Fruit fly (Drosophila melanogaster): ENCODE measurements around the gene CG15042.
A peak's percentile ranks its signal among the peaks of the same experiment; 100 is the strongest.

CG15042 gene

DNA sequence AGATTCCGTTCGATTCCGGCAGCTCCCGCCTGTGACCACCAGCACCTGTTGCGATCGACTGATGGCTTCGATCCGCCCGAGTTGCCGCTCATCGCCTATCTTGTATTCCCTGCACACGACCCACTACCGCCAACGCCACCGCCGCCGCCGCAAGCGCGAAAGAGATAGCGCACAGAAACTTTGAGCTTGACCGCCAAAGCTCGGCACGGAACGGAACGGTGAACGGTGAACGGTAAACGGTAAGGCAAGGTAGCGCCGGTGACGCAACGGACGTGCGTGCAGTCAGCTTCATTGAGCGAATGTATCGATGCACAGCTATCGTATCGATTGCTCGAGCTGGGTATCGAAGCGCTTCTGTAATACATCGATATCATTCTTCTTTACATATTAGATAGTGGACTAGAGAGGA, 15.8 kb downstream of the CG15042 start, which contains the start of gene Ggt-1 (continued):
- TF ChIP-seq Sox102F (GFP tag; optimal IDR thresholded peaks at IDR 0.05) = no peak
- no peak for TF ChIP-seq CG12391 (tag; optimal IDR thresholded peaks at IDR 0.05)
- peak; percentile 94 for TF ChIP-seq hb (GFP tag; IDR thresholded peaks at IDR 0.05; ENCODE audit: partially characterized antibody)
- peak in 1 of 2 experiments; percentile 9 for TF ChIP-seq Hr78 (GFP tag; optimal IDR thresholded peaks at IDR 0.05)
- no peak for TF ChIP-seq tio (GFP tag; optimal IDR thresholded peaks at IDR 0.05)
- TF ChIP-seq Bdp1 (GFP tag; optimal IDR thresholded peaks at IDR 0.05) = no peak
- peak; percentile 84 for TF ChIP-seq CG42726 (GFP tag; IDR thresholded peaks at IDR 0.05; ENCODE audit: partially characterized antibody)
- TF ChIP-seq CG8388 (GFP tag; optimal IDR thresholded peaks at IDR 0.05) = no peak
- no peak for TF ChIP-seq tx (GFP tag; optimal IDR thresholded peaks at IDR 0.05)
- no peak for TF ChIP-seq CG33557 (GFP tag; optimal IDR thresholded peaks at IDR 0.05)
- peak; percentile 72 for TF ChIP-seq Jarid2 (GFP tag; optimal IDR thresholded peaks at IDR 0.05)
- no peak for TF ChIP-seq Hsf (GFP tag; optimal IDR thresholded peaks at IDR 0.05)
- TF ChIP-seq CG30403 (GFP tag; optimal IDR thresholded peaks at IDR 0.05) = no peak
- peak; percentile 94 for TF ChIP-seq pfk (GFP tag; optimal IDR thresholded peaks at IDR 0.05)
- TF ChIP-seq br (optimal IDR thresholded peaks at IDR 0.05) = no peak
- TF ChIP-seq CG9609 (GFP tag; optimal IDR thresholded peaks at IDR 0.05) = no peak
- no peak for TF ChIP-seq CG32772 (GFP tag; IDR thresholded peaks at IDR 0.05)
- TF ChIP-seq nom (GFP tag; optimal IDR thresholded peaks at IDR 0.05) = no peak
- peak; percentile 79 for TF ChIP-seq sr (GFP tag; IDR thresholded peaks at IDR 0.05)
- peak; percentile 7 for TF ChIP-seq mirr (GFP tag; optimal IDR thresholded peaks at IDR 0.05)
- TF ChIP-seq hkb (optimal IDR thresholded peaks at IDR 0.05) = no peak
- TF ChIP-seq hkb (GFP tag; IDR thresholded peaks at IDR 0.05) = peak; percentile 25; the same call in 1 of the 2 replicates
- TF ChIP-seq CG4617 (GFP tag; optimal IDR thresholded peaks at IDR 0.05; ENCODE audit: borderline replicate concordance) = no peak
- TF ChIP-seq Sry-δ (GFP tag; optimal IDR thresholded peaks at IDR 0.05) = peak; percentile 67
- no peak for TF ChIP-seq CG9817 (tag; optimal IDR thresholded peaks at IDR 0.05)
- TF ChIP-seq bcd (GFP tag; optimal IDR thresholded peaks at IDR 0.05) = no peak
- no peak for TF ChIP-seq Nf-YC (tag; optimal IDR thresholded peaks at IDR 0.05)
- no peak for TF ChIP-seq CG7839 (tag; optimal IDR thresholded peaks at IDR 0.05)
- no peak for TF ChIP-seq zfh1 (GFP tag; IDR thresholded peaks at IDR 0.05)
- TF ChIP-seq CG15073 (GFP tag; optimal IDR thresholded peaks at IDR 0.05) = no peak
- no peak for TF ChIP-seq CG6272 (GFP tag; IDR thresholded peaks at IDR 0.05)
- peak; percentile 69 for TF ChIP-seq CG10543 (GFP tag; optimal IDR thresholded peaks at IDR 0.05)
- TF ChIP-seq HHEX (GFP tag; optimal IDR thresholded peaks at IDR 0.05) = no peak
- TF ChIP-seq CG3726 (GFP tag; IDR thresholded peaks at IDR 0.05) = no peak
- TF ChIP-seq CG3847 (GFP tag; IDR thresholded peaks at IDR 0.05) = 0 out of 2 replicates have a peak, but pooled peaks have one; percentile 25
- no peak for TF ChIP-seq sens-2 (GFP tag; IDR thresholded peaks at IDR 0.05)
- no peak for TF ChIP-seq CG11560 (tag; IDR thresholded peaks at IDR 0.05)
- no peak for TF ChIP-seq gce (GFP tag; IDR thresholded peaks at IDR 0.05)
- no peak for TF ChIP-seq Xbp1 (GFP tag; optimal IDR thresholded peaks at IDR 0.05)
- TF ChIP-seq lbe (GFP tag; optimal IDR thresholded peaks at IDR 0.05) = no peak
- TF ChIP-seq CG4282 (GFP tag; optimal IDR thresholded peaks at IDR 0.05) = no peak
- TF ChIP-seq sens (GFP tag) = no peak
- TF ChIP-seq ash1 (GFP tag; optimal IDR thresholded peaks at IDR 0.05) = no peak
- no peak for TF ChIP-seq CG18599 (GFP tag; optimal IDR thresholded peaks at IDR 0.05)
- TF ChIP-seq CG31365 (tag; optimal IDR thresholded peaks at IDR 0.05) = no peak
- TF ChIP-seq MBD-R2 (GFP tag; IDR thresholded peaks at IDR 0.05) = peak; percentile 23; the same call in 1 of the 2 replicates
- no peak for TF ChIP-seq CG9437 (GFP tag; optimal IDR thresholded peaks at IDR 0.05)
- no peak for TF ChIP-seq Dad (GFP tag; optimal IDR thresholded peaks at IDR 0.05)
- no peak for TF ChIP-seq cg (GFP tag; optimal IDR thresholded peaks at IDR 0.05)
- TF ChIP-seq Pdp1 (GFP tag; optimal IDR thresholded peaks at IDR 0.05) = peak in 1 of 2 experiments; percentile 93
- TF ChIP-seq bowl (GFP tag; IDR thresholded peaks at IDR 0.05) = no peak
- TF ChIP-seq ac (GFP tag; optimal IDR thresholded peaks at IDR 0.05) = no peak
